Worm (Caenorhabditis elegans): Measurements from ENCODE around the gene mog-3.
A peak's percentile ranks its signal among the peaks of the same experiment; 100 is the strongest.

The mog-3 gene

ce11 chrIII:5274715-5275355 is 33.6 kb upstream of the mog-3 start, which contains the start of the genes daf-41 and toc-1:
daf-41 (minus strand) TSS chrIII:5274765.
toc-1 (plus strand) TSS chrIII:5275251.
- TF ChIP-seq daf-16 (GFP tag; optimal IDR thresholded peaks at IDR 0.05) = no peak
- TF ChIP-seq daf-16 (tag; optimal IDR thresholded peaks at IDR 0.05) = peak; percentile 24
- no peak for TF ChIP-seq R02D3.7 (tag; optimal IDR thresholded peaks at IDR 0.05)
- peak; percentile 10 for TF ChIP-seq hlh-30 (tag; optimal IDR thresholded peaks at IDR 0.05; ENCODE audit: insufficient read depth)
- no peak for TF ChIP-seq set-16 (GFP tag; IDR thresholded peaks at IDR 0.05)
- no peak for TF ChIP-seq mxl-2 (GFP tag; conservative IDR thresholded peaks at IDR 0.05)
- peak; percentile 25 for TF ChIP-seq dve-1 (tag; optimal IDR thresholded peaks at IDR 0.05; ENCODE audit: insufficient read depth)
- no peak for TF ChIP-seq lin-15B (tag; optimal IDR thresholded peaks at IDR 0.05)
- no peak for TF ChIP-seq zip-2 (tag; optimal IDR thresholded peaks at IDR 0.05)
- TF ChIP-seq zip-11 (GFP tag; IDR thresholded peaks at IDR 0.05) = no peak
- no peak for TF ChIP-seq nhr-102 (tag; optimal IDR thresholded peaks at IDR 0.05)
- no peak for TF ChIP-seq php-3 (GFP tag; IDR thresholded peaks at IDR 0.05)
- TF ChIP-seq rbr-2 (tag; optimal IDR thresholded peaks at IDR 0.05) = peak; percentile 25
- TF ChIP-seq pha-4 (GFP tag; IDR thresholded peaks at IDR 0.05) = no peak
- peak; percentile 75 for TF ChIP-seq pha-4 (tag; optimal IDR thresholded peaks at IDR 0.05)
- no peak for TF ChIP-seq F37D6.2 (tag; optimal IDR thresholded peaks at IDR 0.05)
- TF ChIP-seq mep-1 (tag; optimal IDR thresholded peaks at IDR 0.05) = peak; percentile 44
- peak in 1 of 2 experiments; percentile 50 for TF ChIP-seq unc-62 (GFP tag; optimal IDR thresholded peaks at IDR 0.05 in 1 of 2)
- TF ChIP-seq unc-62 (tag; optimal IDR thresholded peaks at IDR 0.05) = no peak
- TF ChIP-seq nhr-48 (tag; optimal IDR thresholded peaks at IDR 0.05) = no peak
- no peak for TF ChIP-seq nhr-111 (GFP tag; optimal IDR thresholded peaks at IDR 0.05)
- peak; percentile 60 for TF ChIP-seq dpl-1 (GFP tag; optimal IDR thresholded peaks at IDR 0.05)
- no peak for TF ChIP-seq nhr-28 (tag; optimal IDR thresholded peaks at IDR 0.05)
- peak; percentile 71 for TF ChIP-seq mes-2 (tag; optimal IDR thresholded peaks at IDR 0.05; ENCODE audit: poor library complexity, severe bottlenecking)
- no peak for TF ChIP-seq mxl-3 (GFP tag; optimal IDR thresholded peaks at IDR 0.05)
- no peak for TF ChIP-seq lin-29 (GFP tag; IDR thresholded peaks at IDR 0.05)
- TF ChIP-seq fkh-10 (GFP tag; optimal IDR thresholded peaks at IDR 0.05) = no peak
- no peak for TF ChIP-seq vab-7 (GFP tag; IDR thresholded peaks at IDR 0.05)
- peak in 1 of 2 experiments; percentile 77 for TF ChIP-seq lsy-2 (tag; optimal IDR thresholded peaks at IDR 0.05)
- TF ChIP-seq Y75B8A.6 (GFP tag; IDR thresholded peaks at IDR 0.05) = no peak
- peak; percentile 17 for TF ChIP-seq ztf-7 (tag; optimal IDR thresholded peaks at IDR 0.05)
- no peak for TF ChIP-seq egl-27 (tag; optimal IDR thresholded peaks at IDR 0.05)
- TF ChIP-seq sdz-12 (GFP tag; optimal IDR thresholded peaks at IDR 0.05) = no peak
- TF ChIP-seq nhr-11 (tag; optimal IDR thresholded peaks at IDR 0.05) = no peak

DNA sequence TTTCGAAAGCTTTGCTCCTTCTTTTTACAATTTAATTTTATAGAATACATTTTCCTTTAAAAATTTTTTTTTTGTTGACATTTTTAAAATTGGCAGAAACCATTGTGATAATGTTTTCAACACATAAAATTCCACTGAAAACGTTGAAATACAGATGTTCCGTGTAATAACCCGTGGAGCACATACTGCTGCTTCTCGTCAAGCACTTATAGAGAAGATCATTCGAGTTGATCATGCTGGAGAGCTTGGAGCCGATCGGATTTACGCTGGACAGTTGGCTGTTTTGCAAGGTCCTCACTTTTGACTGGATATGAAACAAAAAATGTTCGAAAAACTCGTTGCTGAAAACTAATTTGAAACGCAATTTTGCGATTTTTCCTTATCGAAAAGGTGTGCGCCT is 30.7 kb upstream of the mog-3 start, which contains the start of gene clk-1:
clk-1 (plus strand) TSS at position 155 of the 400 bp plus-strand sequence.
- TF ChIP-seq nhr-102 (tag; optimal IDR thresholded peaks at IDR 0.05) = peak; percentile 13
- no peak for TF ChIP-seq ZK337.2 (GFP tag; IDR thresholded peaks at IDR 0.05)
- no peak for TF ChIP-seq F37D6.2 (tag; optimal IDR thresholded peaks at IDR 0.05)
- no peak for TF ChIP-seq lim-7 (GFP tag; IDR thresholded peaks at IDR 0.05)
- TF ChIP-seq unc-39 (tag; optimal IDR thresholded peaks at IDR 0.05) = no peak
- TF ChIP-seq ztf-11 (tag; optimal IDR thresholded peaks at IDR 0.05) = no peak
- TF ChIP-seq Y48G9A.11 (GFP tag; IDR thresholded peaks at IDR 0.05) = 0 out of 2 replicates have a peak, but pooled peaks have one; percentile 7
- TF ChIP-seq zfp-3 (GFP tag; conservative IDR thresholded peaks at IDR 0.05) = no peak
- TF ChIP-seq lsy-2 (tag; optimal IDR thresholded peaks at IDR 0.05) = no peak
- no peak for TF ChIP-seq lir-3 (tag; optimal IDR thresholded peaks at IDR 0.05)
- TF ChIP-seq lin-29 (GFP tag; IDR thresholded peaks at IDR 0.05) = no peak
- TF ChIP-seq egl-43 (GFP tag; IDR thresholded peaks at IDR 0.05) = no peak
- TF ChIP-seq gei-8 (GFP tag; optimal IDR thresholded peaks at IDR 0.05) = no peak
- TF ChIP-seq dmd-9 (GFP tag; IDR thresholded peaks at IDR 0.05) = no peak
- TF ChIP-seq nhr-42 (GFP tag; IDR thresholded peaks at IDR 0.05) = peak; percentile 50; the same call in 1 of the 2 replicates
- TF ChIP-seq fkh-10 (GFP tag; optimal IDR thresholded peaks at IDR 0.05) = no peak
- no peak for TF ChIP-seq nhr-76 (tag; optimal IDR thresholded peaks at IDR 0.05)
- TF ChIP-seq ceh-62 (tag; optimal IDR thresholded peaks at IDR 0.05) = no peak
- TF ChIP-seq lin-38 (GFP tag; IDR thresholded peaks at IDR 0.05) = no peak
- TF ChIP-seq ama-1 (optimal IDR thresholded peaks at IDR 0.05) = peak; percentile 50
- TF ChIP-seq Y105C5A.15 (GFP tag; IDR thresholded peaks at IDR 0.05) = 0 out of 2 replicates have a peak, but pooled peaks have one; percentile 12
- TF ChIP-seq nhr-111 (GFP tag; optimal IDR thresholded peaks at IDR 0.05) = peak; percentile 31
- TF ChIP-seq ceh-82 (tag; optimal IDR thresholded peaks at IDR 0.05) = no peak
- no peak for TF ChIP-seq daf-12 (tag; optimal IDR thresholded peaks at IDR 0.05)
